Worm (Caenorhabditis elegans): ENCODE measurements around the gene T13C5.6.

DNA sequence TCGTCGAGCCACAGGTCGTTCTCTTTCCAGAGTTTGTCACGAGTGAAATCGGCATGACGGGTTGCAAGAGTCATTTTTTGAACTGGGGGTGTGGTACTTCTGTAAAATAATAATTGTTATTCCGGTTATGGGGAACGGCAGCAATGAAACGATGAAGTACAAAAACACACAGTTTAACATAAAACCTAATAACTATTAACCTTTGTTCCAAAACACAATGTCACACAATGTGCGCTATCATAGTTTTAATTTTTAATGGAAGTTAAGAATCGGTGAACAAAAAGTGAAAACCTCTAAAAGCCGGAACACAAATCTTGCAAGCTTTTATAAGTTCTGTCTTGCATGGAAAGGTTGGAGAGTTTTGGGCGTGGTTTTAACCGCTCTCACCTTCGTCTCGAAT is 28.0 kb upstream of the T13C5.6 start, which contains the start of gene hsp-43:
- TF ChIP-seq flt-1 (GFP tag; IDR thresholded peaks at IDR 0.05) (no peak), scrt-1 (GFP tag; IDR thresholded peaks at IDR 0.05) (no peak), ceh-13 (GFP tag; optimal IDR thresholded peaks at IDR 0.05) (no peak), ets-7 (tag; optimal IDR thresholded peaks at IDR 0.05) (no peak), tbx-37 (GFP tag; conservative IDR thresholded peaks at IDR 0.05) (no peak), tbx-11 (GFP tag; IDR thresholded peaks at IDR 0.05) (no peak)
